Worm (Caenorhabditis elegans) whole organism, dauer: ENCODE data around the gene dyf-18.

Experiments used
- unc-62 ChIP-seq: sonication (generic microtip); optimal IDR thresholded peaks from 2 replicates; lab custom pipeline; 2017; ENCODE audit warnings: missing biosample characterization, missing genetic modification reagents, missing genetic modification characterization

dyf-18 gene

ce11 chrIV:11759852-11760251 is 41.1 kb downstream of the dyf-18 start:
- TF ChIP-seq unc-62 (GFP tag; lab: Kevin White, UChicago), result no peak

ce11 chrIV:11755907-11756306 is 45.1 kb downstream of the dyf-18 start, which contains the start of gene T12A7.9:
Gene T12A7.9, minus strand, starts transcription at chrIV:11756007.
- TF ChIP-seq unc-62 (GFP tag; lab: Kevin White, UChicago), result no peak

- TF ChIP-seq unc-62 (GFP tag; lab: Kevin White, UChicago), result no peak
These were observed 46.0 kb downstream of the dyf-18 start, which contains the start of gene T12A7.10 for ce11 chrIV:11755003-11755402. Gene T12A7.10, minus strand, starts transcription at chrIV:11755103.

- no peak for TF ChIP-seq unc-62 (GFP tag; lab: Kevin White, UChicago)
These were observed 46.6 kb downstream of the dyf-18 start, which contains the start of gene scl-18 for ce11 chrIV:11754328-11754727. Gene scl-18, minus strand, starts transcription at chrIV:11754428.

ce11 chrIV:11748852-11749251 is 52.1 kb downstream of the dyf-18 start, which contains the start of gene T12A7.6:
Gene T12A7.6, plus strand, starts transcription at chrIV:11749220.
- no peak for TF ChIP-seq unc-62 (GFP tag; lab: Kevin White, UChicago)
